Fruit fly (Drosophila melanogaster) whole organism, embryonic: Measurements from ENCODE around the gene Cpr11B.
A peak's percentile ranks its signal among the peaks of the same experiment; 100 is the strongest.

Experiments used
- Abd-B ChIP-seq: fragments of 200-800 bp; sonication (Bioruptor generic); optimal IDR thresholded peaks from 2 replicates; lab custom pipeline; 2018; ENCODE audit warnings: missing biosample characterization, mild to moderate bottlenecking, missing genetic modification characterization, moderate library complexity
- Antp ChIP-seq: fragments of 200-800 bp; sonication (Bioruptor generic); optimal IDR thresholded peaks from 3 replicates; lab custom pipeline; 2016; ENCODE audit warnings: missing biosample characterization, missing genetic modification characterization
- Asciz ChIP-seq: fragments of 200-800 bp; sonication (Bioruptor generic); optimal IDR thresholded peaks from 2 replicates; lab custom pipeline; 2017; ENCODE audit warnings: missing biosample characterization, mild to moderate bottlenecking, missing genetic modification characterization, missing genetic modification reagents
- B-H1 ChIP-seq: fragments of 200-800 bp; sonication (Bioruptor generic); IDR thresholded peaks from 3 replicates; pipeline ENCODE4 v1.3.6; 2022; ENCODE audit warnings: missing biosample characterization, missing genetic modification characterization
- BEAF-32 ChIP-seq: fragments of 200-800 bp; sonication (Bioruptor generic); optimal IDR thresholded peaks from 3 replicates; lab custom pipeline; 2017; ENCODE audit warnings: missing biosample characterization, missing genetic modification characterization, mild to moderate bottlenecking, moderate library complexity, missing genetic modification reagents
- Bdp1 ChIP-seq: fragments of 200-800 bp; sonication (Bioruptor generic); optimal IDR thresholded peaks from 3 replicates; lab custom pipeline; 2016; ENCODE audit warnings: missing biosample characterization, missing genetic modification characterization
- CG1024 ChIP-seq: fragments of 200-800 bp; sonication (Bioruptor generic); IDR thresholded peaks from 2 replicates; pipeline ENCODE4 v1.3.6; 2022; ENCODE audit warnings: missing biosample characterization, missing genetic modification characterization
- CG10366 ChIP-seq: fragments of 200-800 bp; sonication (Bioruptor generic); IDR thresholded peaks from 2 replicates; pipeline ENCODE4 v1.3.6; 2022; ENCODE audit warnings: missing biosample characterization, missing genetic modification characterization
- CG11085 ChIP-seq: fragments of 200-800 bp; sonication (Bioruptor generic); IDR thresholded peaks from 2 replicates; pipeline ENCODE4 v1.3.6; 2022; ENCODE audit warnings: missing biosample characterization, missing genetic modification characterization
- CG11247 ChIP-seq: fragments of 200-800 bp; sonication (Bioruptor generic); IDR thresholded peaks from 2 replicates; pipeline ENCODE4 v1.3.6; 2022; ENCODE audit warnings: missing biosample characterization, missing genetic modification characterization
- CG11696 ChIP-seq: fragments of 200-800 bp; sonication (Bioruptor generic); IDR thresholded peaks from 2 replicates; pipeline ENCODE4 v1.3.6; 2022; ENCODE audit warnings: missing biosample characterization, missing genetic modification characterization
- CG11723 ChIP-seq: fragments of 200-800 bp; sonication (Bioruptor generic); optimal IDR thresholded peaks from 2 replicates; lab custom pipeline; 2017; ENCODE audit warnings: missing biosample characterization, mild to moderate bottlenecking, missing genetic modification characterization
- CG12391 ChIP-seq: fragments of 200-800 bp; sonication (Bioruptor generic); optimal IDR thresholded peaks from 3 replicates; lab custom pipeline; 2018; ENCODE audit warnings: missing biosample characterization, mild to moderate bottlenecking, missing genetic modification characterization, moderate library complexity
- CG17359 ChIP-seq: fragments of 200-800 bp; sonication (Bioruptor generic); optimal IDR thresholded peaks from 3 replicates; lab custom pipeline; 2018; ENCODE audit warnings: missing biosample characterization, mild to moderate bottlenecking, missing genetic modification characterization, moderate library complexity
- CG17361 ChIP-seq: fragments of 200-800 bp; sonication (Bioruptor generic); IDR thresholded peaks from 3 replicates; pipeline ENCODE4 v1.3.6; 2022; ENCODE audit warnings: missing biosample characterization, missing genetic modification characterization
- CG17568 ChIP-seq: fragments of 200-800 bp; sonication (Bioruptor generic); optimal IDR thresholded peaks from 2 replicates; lab custom pipeline; 2018; ENCODE audit warnings: missing biosample characterization, mild to moderate bottlenecking, missing genetic modification characterization, moderate library complexity
- CG2199 ChIP-seq: fragments of 200-800 bp; sonication (Bioruptor generic); IDR thresholded peaks from 3 replicates; pipeline ENCODE4 v1.3.6; 2022; ENCODE audit warnings: missing biosample characterization, missing genetic modification characterization
- CG2889 ChIP-seq: fragments of 200-800 bp; sonication (Bioruptor generic); IDR thresholded peaks from 3 replicates; pipeline ENCODE4 v1.3.6; 2022; ENCODE audit warnings: missing biosample characterization, missing genetic modification characterization
- CG32532 ChIP-seq: fragments of 200-800 bp; sonication (Bioruptor generic); IDR thresholded peaks from 2 replicates; pipeline ENCODE4 v1.3.6; 2022; ENCODE audit warnings: missing biosample characterization, missing genetic modification characterization
- CG32772 ChIP-seq: fragments of 200-800 bp; sonication (Bioruptor generic); IDR thresholded peaks from 2 replicates; pipeline ENCODE4 v1.3.6; 2022; ENCODE audit warnings: missing biosample characterization, missing genetic modification characterization
- CG3726 ChIP-seq: fragments of 200-800 bp; sonication (Bioruptor generic); IDR thresholded peaks from 3 replicates; pipeline ENCODE4, ENCODE4 v1.3.6; 2022; ENCODE audit warnings: missing biosample characterization, missing genetic modification characterization
- CG4707 ChIP-seq: fragments of 200-800 bp; sonication (Bioruptor generic); optimal IDR thresholded peaks from 2 replicates; lab custom pipeline; 2018; ENCODE audit warnings: missing biosample characterization, mild to moderate bottlenecking, missing genetic modification characterization, moderate library complexity
- CG7745 ChIP-seq: fragments of 200-800 bp; sonication (Bioruptor generic); optimal IDR thresholded peaks from 2 replicates; lab custom pipeline; 2018; ENCODE audit warnings: missing biosample characterization, mild to moderate bottlenecking, missing genetic modification characterization, moderate library complexity
- CG7963 ChIP-seq: fragments of 200-800 bp; sonication (Bioruptor generic); IDR thresholded peaks from 3 replicates; pipeline ENCODE4 v1.3.6; 2022; ENCODE audit warnings: missing biosample characterization, missing genetic modification characterization; ENCODE audit not compliant: partially characterized antibody
- CG8089 ChIP-seq: fragments of 200-800 bp; sonication (Bioruptor generic); optimal IDR thresholded peaks from 3 replicates; lab custom pipeline; 2016; ENCODE audit warnings: missing biosample characterization, missing genetic modification characterization
- CG8765 ChIP-seq: fragments of 200-800 bp; sonication (Bioruptor generic); IDR thresholded peaks from 2 replicates; pipeline ENCODE4 v1.3.6; 2022; ENCODE audit warnings: missing biosample characterization, missing genetic modification characterization
- CG9609 ChIP-seq: fragments of 200-800 bp; sonication (Bioruptor generic); optimal IDR thresholded peaks from 3 replicates; lab custom pipeline; 2016; ENCODE audit warnings: missing biosample characterization, missing genetic modification characterization
- CkIIα-i1 ChIP-seq: fragments of 200-800 bp; sonication (Bioruptor generic); IDR thresholded peaks from 2 replicates; pipeline ENCODE4 v1.3.6; 2022; ENCODE audit warnings: missing biosample characterization, missing genetic modification characterization
- CrebB ChIP-seq: fragments of 200-800 bp; sonication (Bioruptor generic); optimal IDR thresholded peaks from 3 replicates; lab custom pipeline; 2018; ENCODE audit warnings: missing biosample characterization, mild to moderate bottlenecking, missing genetic modification characterization
- Dip2 ChIP-seq: fragments of 200-800 bp; sonication (Bioruptor generic); IDR thresholded peaks from 2 replicates; pipeline ENCODE4 v1.3.6; 2022; ENCODE audit warnings: missing biosample characterization, missing genetic modification characterization
- Elba2 ChIP-seq: fragments of 200-800 bp; sonication (Bioruptor generic); optimal IDR thresholded peaks from 3 replicates; lab custom pipeline; 2016; ENCODE audit warnings: missing biosample characterization, missing genetic modification characterization
- Hsf ChIP-seq: fragments of 200-800 bp; sonication (Bioruptor generic); optimal IDR thresholded peaks from 3 replicates; lab custom pipeline; 2016; ENCODE audit warnings: missing biosample characterization, missing genetic modification characterization
- MESR4 ChIP-seq: fragments of 200-800 bp; sonication (Bioruptor generic); optimal IDR thresholded peaks from 2 replicates; lab custom pipeline; 2018; ENCODE audit warnings: missing biosample characterization, mild to moderate bottlenecking, missing genetic modification characterization, moderate library complexity
- NC2β ChIP-seq: fragments of 200-800 bp; sonication (Bioruptor generic); optimal IDR thresholded peaks from 2 replicates; lab custom pipeline; 2016; ENCODE audit warnings: missing biosample characterization, missing genetic modification characterization
- NFAT ChIP-seq: fragments of 200-800 bp; sonication (Bioruptor generic); IDR thresholded peaks from 2 replicates; pipeline ENCODE4 v1.3.6; 2022; ENCODE audit warnings: missing biosample characterization, missing genetic modification characterization
- NK7.1 ChIP-seq: fragments of 200-800 bp; sonication (Bioruptor generic); optimal IDR thresholded peaks from 3 replicates; lab custom pipeline; 2016; ENCODE audit warnings: missing biosample characterization, missing genetic modification characterization
- Spps ChIP-seq: fragments of 200-800 bp; sonication (Bioruptor generic); optimal IDR thresholded peaks from 2 replicates; lab custom pipeline; 2018; ENCODE audit warnings: missing biosample characterization, mild to moderate bottlenecking, missing genetic modification characterization
- Sry-β ChIP-seq: fragments of 200-800 bp; sonication (Bioruptor generic); optimal IDR thresholded peaks from 2 replicates; lab custom pipeline; 2018; ENCODE audit warnings: missing biosample characterization, mild to moderate bottlenecking, missing genetic modification characterization, moderate library complexity
- fru ChIP-seq: fragments of >200 bp; optimal IDR thresholded peaks from 2 replicates; lab custom pipeline; 2017
- ftz-f1 ChIP-seq: fragments of 200-800 bp; sonication (Bioruptor generic); optimal IDR thresholded peaks from 2 replicates; lab custom pipeline; 2016; ENCODE audit warnings: missing biosample characterization, missing genetic modification characterization
- fu2 ChIP-seq: fragments of 200-800 bp; sonication (Bioruptor generic); optimal IDR thresholded peaks from 2 replicates; lab custom pipeline; 2016; ENCODE audit warnings: missing biosample characterization, missing genetic modification characterization
- gce ChIP-seq: fragments of 200-800 bp; sonication (Bioruptor generic); IDR thresholded peaks from 3 replicates; pipeline ENCODE4 v1.3.6; 2022; ENCODE audit warnings: missing biosample characterization, missing genetic modification characterization
- lbe ChIP-seq: fragments of 200-800 bp; sonication (Bioruptor generic); optimal IDR thresholded peaks from 2 replicates; lab custom pipeline; 2016; ENCODE audit warnings: missing biosample characterization, mild to moderate bottlenecking, missing genetic modification characterization
- lola ChIP-seq, 3 experiments: fragments of >200 bp in 2 of 3; fragments of 200-800 bp in 1 of 3; sonication (Bioruptor generic) in 1 of 3; optimal IDR thresholded peaks; 2 replicates each; lab custom pipeline; 2017 to 2019; ENCODE audit warnings: missing biosample characterization in 3 of 3, missing genetic modification characterization in 3 of 3, mild to moderate bottlenecking in 1 of 3, moderate library complexity in 1 of 3
- pfk ChIP-seq: fragments of 200-800 bp; sonication (Bioruptor generic); optimal IDR thresholded peaks from 2 replicates; lab custom pipeline; 2018; ENCODE audit warnings: missing biosample characterization, mild to moderate bottlenecking, missing genetic modification characterization, moderate library complexity
- pho ChIP-seq: fragments of 200-800 bp; sonication (Bioruptor generic); optimal IDR thresholded peaks from 2 replicates; lab custom pipeline; 2016; ENCODE audit warnings: missing biosample characterization, missing genetic modification characterization
- trem ChIP-seq: fragments of 200-800 bp; optimal IDR thresholded peaks from 3 replicates; lab custom pipeline; 2019; ENCODE audit warnings: missing biosample characterization, mild to moderate bottlenecking, missing genetic modification characterization, moderate library complexity
- yki ChIP-seq: fragments of >200 bp; optimal IDR thresholded peaks from 3 replicates; lab custom pipeline; 2018
- zf30C ChIP-seq: fragments of 200-800 bp; sonication (Bioruptor generic); optimal IDR thresholded peaks from 3 replicates; lab custom pipeline; 2018; ENCODE audit warnings: missing biosample characterization, mild to moderate bottlenecking, missing genetic modification characterization

The Cpr11B gene

DNA sequence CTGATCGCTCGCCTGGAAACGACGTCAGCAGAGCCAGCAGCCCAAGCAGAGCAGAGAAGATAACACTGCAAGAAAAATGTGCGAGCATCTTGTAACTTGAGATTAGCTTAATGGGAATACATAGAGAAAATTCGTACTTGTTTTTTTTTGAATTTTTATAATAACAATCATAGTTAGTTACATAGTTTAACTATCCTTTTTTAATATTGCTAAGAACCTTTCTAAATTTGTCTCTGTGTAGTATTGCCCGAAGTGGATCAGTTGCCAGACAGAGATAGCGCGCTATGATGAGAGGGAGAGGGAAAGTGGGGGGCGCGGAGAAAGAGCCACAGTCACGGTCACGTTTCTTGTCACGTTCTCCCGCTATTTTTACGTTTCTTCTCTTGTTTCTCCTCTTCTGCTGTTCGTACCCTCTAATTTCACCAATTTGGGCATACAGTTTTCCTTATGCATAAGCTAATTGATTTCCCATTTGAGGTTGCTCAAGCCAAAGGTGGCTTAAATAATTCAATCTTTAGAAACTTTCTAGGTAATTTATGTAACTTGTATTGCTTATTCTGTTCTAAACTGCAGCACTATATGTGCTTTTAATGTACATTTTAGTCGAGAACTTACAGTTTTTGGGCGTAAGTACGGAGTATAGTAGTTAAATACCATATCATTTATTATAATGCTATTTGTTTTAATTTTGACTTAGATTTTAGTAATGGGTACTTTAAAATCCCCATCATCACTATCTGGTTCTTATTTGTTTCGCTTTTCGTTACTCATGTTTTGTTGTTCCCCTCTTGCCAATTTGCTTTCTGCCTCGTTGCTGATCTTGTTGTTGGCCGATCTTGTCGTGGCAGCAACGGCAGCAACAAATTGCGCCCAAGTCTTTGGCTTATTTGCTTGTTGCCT, 41.9 kb upstream of the Cpr11B start (continued):
- TF ChIP-seq trem (tag; lab: Kevin White, UChicago) (peak; percentile 49), ftz-f1 (no peak), CG17359 (tag; lab: Kevin White, UChicago) (peak; percentile 80), zf30C (peak; percentile 72), gce (GFP tag; lab: Robert Waterston, UW) (peak; percentile 47; the same call in 1 of the 3 replicates), B-H1 (GFP tag; lab: Robert Waterston, UW) (peak; percentile 28; the same call in 1 of the 3 replicates), CG11723 (GFP tag; lab: Kevin White, UChicago) (peak; percentile 46), fru (lab: Kevin White, UChicago) (no peak), CG7963 (GFP tag; lab: Robert Waterston, UW) (no peak), CG2889 (GFP tag; lab: Robert Waterston, UW) (peak; percentile 44; the same call in 1 of the 3 replicates), Antp (GFP tag; lab: Kevin White, UChicago) (peak; percentile 53), CG11247 (GFP tag; lab: Robert Waterston, UW) (peak; percentile 51), Abd-B (GFP tag; lab: Kevin White, UChicago) (peak; percentile 68), yki (no peak), CrebB (tag; lab: Kevin White, UChicago) (peak; percentile 43), CG11696 (GFP tag; lab: Robert Waterston, UW) (no peak), Asciz (peak; percentile 67), pfk (no peak), CkIIα-i1 (GFP tag; lab: Robert Waterston, UW) (0 out of 2 replicates have a peak, but pooled peaks have one; percentile 38), NFAT (GFP tag; lab: Robert Waterston, UW) (no peak), CG8089 (GFP tag; lab: Kevin White, UChicago) (peak; percentile 63), CG10366 (GFP tag; lab: Robert Waterston, UW) (peak; percentile 77), CG32772 (peak; percentile 73), CG7745 (no peak), BEAF-32 (GFP tag; lab: Kevin White, UChicago) (no peak), Bdp1 (peak; percentile 42), CG8765 (GFP tag; lab: Robert Waterston, UW) (peak; percentile 34; the same call in 1 of the 2 replicates), Sry-β (GFP tag; lab: Kevin White, UChicago) (peak; percentile 15), lola (GFP tag; optimal IDR thresholded peaks at IDR 0.05; lab: Kevin White, UChicago) (peak in 1 of 3 experiments; percentile 84), fu2 (GFP tag; lab: Kevin White, UChicago) (peak; percentile 27), CG17361 (peak; percentile 86), Spps (tag; lab: Kevin White, UChicago) (peak; percentile 83), pho (peak; percentile 59), CG4707 (peak; percentile 58), lbe (GFP tag; lab: Kevin White, UChicago) (peak; percentile 85), CG11085 (peak; percentile 41; the same call in 1 of the 2 replicates), CG1024 (GFP tag; lab: Robert Waterston, UW) (peak; percentile 66; the same call in 1 of the 2 replicates), CG3726 (peak; percentile 67; the same call in 2 of the 3 replicates), CG32532 (peak; percentile 76; the same call in 1 of the 2 replicates), MESR4 (no peak), Dip2 (GFP tag; lab: Robert Waterston, UW) (no peak), CG9609 (GFP tag; lab: Kevin White, UChicago) (peak; percentile 55), CG17568 (peak; percentile 55), Hsf (GFP tag; lab: Kevin White, UChicago) (peak; percentile 83), CG2199 (0 out of 3 replicates have a peak, but pooled peaks have one; percentile 31), NK7.1 (GFP tag; lab: Kevin White, UChicago) (peak; percentile 25), NC2β (GFP tag; lab: Kevin White, UChicago) (peak; percentile 71), CG12391 (tag; lab: Kevin White, UChicago) (peak; percentile 87), Elba2 (GFP tag; lab: Kevin White, UChicago) (no peak)
